Worm (Caenorhabditis elegans) whole organism, L1 larva: ENCODE data around the gene Y38H6C.9.

Experiments
- C04F5.9 ChIP-seq: sonication (generic microtip); optimal IDR thresholded peaks from 2 replicates; lab custom pipeline; 2016; ENCODE audit warnings: missing genetic modification characterization, missing compliant biosample characterization
- C16A3.4 ChIP-seq: fragments of 150-350 bp; optimal IDR thresholded peaks from 2 replicates; lab custom pipeline; 2014; ENCODE audit warnings: missing biosample characterization, missing genetic modification characterization
- C34B4.2 ChIP-seq: sonication (generic microtip); optimal IDR thresholded peaks from 2 replicates; lab custom pipeline; 2017; ENCODE audit warnings: mild to moderate bottlenecking, missing genetic modification characterization, missing compliant biosample characterization
- F16B12.6 ChIP-seq: fragments of 150-350 bp; optimal IDR thresholded peaks from 2 replicates; lab custom pipeline; 2014; ENCODE audit warnings: missing biosample characterization, missing genetic modification characterization
- alr-1 ChIP-seq: fragments of 200-800 bp; sonication (Bioruptor generic); optimal IDR thresholded peaks from 2 replicates; lab custom pipeline; 2018; ENCODE audit warnings: borderline replicate concordance, mild to moderate bottlenecking, missing genetic modification characterization, missing compliant biosample characterization
- ama-1 ChIP-seq: fragments of 150-350 bp; optimal IDR thresholded peaks from 2 replicates; lab custom pipeline; 2014
- ceh-8 ChIP-seq: fragments of 200-800 bp; sonication (Bioruptor generic); optimal IDR thresholded peaks from 2 replicates; lab custom pipeline; 2018; ENCODE audit warnings: mild to moderate bottlenecking, missing genetic modification characterization, moderate library complexity, missing compliant biosample characterization
- ceh-82 ChIP-seq, 3 experiments: fragments of 150-350 bp in 1 of 3; sonication (generic microtip) in 2 of 3; optimal IDR thresholded peaks; 2 replicates each; lab custom pipeline; 2014 to 2017; ENCODE audit warnings: missing biosample characterization in 3 of 3, missing genetic modification characterization in 3 of 3
- ceh-88 ChIP-seq: fragments of 200-800 bp; sonication (Bioruptor generic); IDR thresholded peaks from 2 replicates; pipeline ENCODE4 v1.3.6; 2022; ENCODE audit warnings: missing genetic modification characterization, missing compliant biosample characterization
- ceh-90 ChIP-seq: sonication (generic microtip); optimal IDR thresholded peaks from 2 replicates; lab custom pipeline; 2016; ENCODE audit warnings: missing genetic modification characterization, missing compliant biosample characterization
- ces-1 ChIP-seq: fragments of 150-350 bp; optimal IDR thresholded peaks from 2 replicates; lab custom pipeline; 2014; ENCODE audit warnings: missing biosample characterization, missing genetic modification reagents, missing genetic modification characterization
- dpl-1 ChIP-seq, 3 experiments: fragments of 150-350 bp in 2 of 3; sonication (generic microtip) in 1 of 3; optimal IDR thresholded peaks; 2 replicates each; lab custom pipeline; 2014 to 2017; ENCODE audit warnings: missing biosample characterization in 3 of 3, missing genetic modification characterization in 3 of 3, missing genetic modification reagents in 3 of 3
- efl-1 ChIP-seq, 4 experiments: fragments of 150-350 bp; optimal IDR thresholded peaks in 3 of 4; peaks in 1 of 4; 1 replicate in 1 of 4; 2 replicates in 3 of 4; lab custom pipeline; 2014; ENCODE audit warnings: missing biosample characterization in 2 of 4, missing genetic modification characterization in 2 of 4, missing genetic modification reagents in 2 of 4
- efl-3 ChIP-seq: fragments of 200-800 bp; sonication (Bioruptor generic); optimal IDR thresholded peaks from 2 replicates; lab custom pipeline; 2018; ENCODE audit warnings: mild to moderate bottlenecking, missing genetic modification characterization, missing compliant biosample characterization
- elt-3 ChIP-seq, 6 experiments: fragments of 150-350 bp in 1 of 6; sonication (generic microtip); optimal IDR thresholded peaks; 2 replicates each; lab custom pipeline; 2017 to 2018; ENCODE audit warnings: missing biosample characterization in 6 of 6, missing genetic modification characterization in 6 of 6, inconsistent platforms in 1 of 6
- fkh-10 ChIP-seq: sonication (generic microtip); optimal IDR thresholded peaks from 2 replicates; lab custom pipeline; 2017; ENCODE audit warnings: missing biosample characterization, missing genetic modification reagents, missing genetic modification characterization
- fkh-4 ChIP-seq: sonication (generic microtip); optimal IDR thresholded peaks from 2 replicates; lab custom pipeline; 2016; ENCODE audit warnings: missing compliant biosample characterization, missing genetic modification characterization, borderline replicate concordance
- fkh-8 ChIP-seq: sonication (generic microtip); optimal IDR thresholded peaks from 2 replicates; lab custom pipeline; 2016; ENCODE audit warnings: mild to moderate bottlenecking, missing genetic modification characterization, missing compliant biosample characterization
- fos-1 ChIP-seq: fragments of 150-350 bp; optimal IDR thresholded peaks from 2 replicates; lab custom pipeline; 2014; ENCODE audit warnings: missing biosample characterization, missing genetic modification characterization
- grh-1 ChIP-seq: fragments of 200-800 bp; sonication (Bioruptor generic); IDR thresholded peaks from 2 replicates; pipeline ENCODE4 v1.3.6; 2022; ENCODE audit warnings: missing genetic modification reagents, missing genetic modification characterization, missing compliant biosample characterization
- hlh-17 ChIP-seq: fragments of 200-800 bp; sonication (Bioruptor generic); optimal IDR thresholded peaks from 2 replicates; lab custom pipeline; 2018; ENCODE audit warnings: missing genetic modification characterization, mild to moderate bottlenecking, missing compliant biosample characterization, moderate library complexity, borderline replicate concordance
- hpl-2 ChIP-seq: fragments of 150-350 bp; optimal IDR thresholded peaks from 2 replicates; lab custom pipeline; 2014; ENCODE audit warnings: missing biosample characterization, missing genetic modification reagents, missing genetic modification characterization
- isw-1 ChIP-seq: fragments of 200-800 bp; sonication (Bioruptor generic); IDR thresholded peaks from 2 replicates; pipeline ENCODE4 v1.3.6; 2022; ENCODE audit warnings: missing genetic modification characterization, missing compliant biosample characterization
- lin-14 ChIP-seq: fragments of 200-800 bp; sonication (Bioruptor generic); optimal IDR thresholded peaks from 2 replicates; lab custom pipeline; 2018; ENCODE audit warnings: mild to moderate bottlenecking, missing genetic modification characterization, moderate library complexity, missing compliant biosample characterization
- lin-35 ChIP-seq, 2 experiments: fragments of 150-350 bp; optimal IDR thresholded peaks; 2 replicates each; lab custom pipeline; 2014; ENCODE audit warnings: missing biosample characterization in 2 of 2, missing genetic modification characterization in 2 of 2, missing genetic modification reagents in 2 of 2
- lsy-2 ChIP-seq, 2 experiments: fragments of 150-350 bp; optimal IDR thresholded peaks; 2 replicates each; lab custom pipeline; 2014; ENCODE audit warnings: missing biosample characterization in 2 of 2, missing genetic modification characterization in 2 of 2
- mdl-1 ChIP-seq, 2 experiments: fragments of 150-350 bp; optimal IDR thresholded peaks; 2 replicates each; lab custom pipeline; 2014 to 2017; ENCODE audit warnings: missing biosample characterization in 2 of 2, missing genetic modification characterization in 2 of 2, inconsistent platforms in 1 of 2
- mef-2 ChIP-seq: fragments of 150-350 bp; optimal IDR thresholded peaks from 2 replicates; lab custom pipeline; 2014; ENCODE audit warnings: missing biosample characterization, missing genetic modification characterization
- nhr-11 ChIP-seq: fragments of 150-350 bp; optimal IDR thresholded peaks from 2 replicates; lab custom pipeline; 2014; ENCODE audit warnings: missing biosample characterization, missing genetic modification characterization
- nhr-12 ChIP-seq: sonication (generic microtip); optimal IDR thresholded peaks from 2 replicates; lab custom pipeline; 2017; ENCODE audit warnings: missing biosample characterization, missing genetic modification characterization
- nhr-20 ChIP-seq: sonication (generic microtip); optimal IDR thresholded peaks from 2 replicates; lab custom pipeline; 2016; ENCODE audit warnings: mild to moderate bottlenecking, missing genetic modification characterization, missing compliant biosample characterization
- nhr-76 ChIP-seq: sonication (generic microtip); optimal IDR thresholded peaks from 2 replicates; lab custom pipeline; 2017; ENCODE audit warnings: missing biosample characterization, missing genetic modification characterization
- nhr-77 ChIP-seq: fragments of 150-350 bp; optimal IDR thresholded peaks from 2 replicates; lab custom pipeline; 2014; ENCODE audit warnings: missing biosample characterization, missing genetic modification characterization
- pag-3 ChIP-seq: sonication (generic microtip); optimal IDR thresholded peaks from 2 replicates; lab custom pipeline; 2017; ENCODE audit warnings: missing genetic modification characterization, mild to moderate bottlenecking, missing compliant biosample characterization, antibody characterized with exemption, borderline replicate concordance; ENCODE audit not compliant: insufficient read depth
- rnt-1 ChIP-seq: sonication (generic microtip); optimal IDR thresholded peaks from 2 replicates; lab custom pipeline; 2016; ENCODE audit warnings: mild to moderate bottlenecking, missing genetic modification characterization, moderate library complexity, missing compliant biosample characterization
- skn-1 ChIP-seq: fragments of 150-350 bp; optimal IDR thresholded peaks from 2 replicates; lab custom pipeline; 2014; ENCODE audit warnings: missing biosample characterization, missing genetic modification characterization
- snu-23 ChIP-seq: sonication (generic microtip); optimal IDR thresholded peaks from 2 replicates; lab custom pipeline; 2016; ENCODE audit warnings: missing genetic modification characterization, missing compliant biosample characterization
- sptf-1 ChIP-seq: fragments of 150-350 bp; optimal IDR thresholded peaks from 2 replicates; lab custom pipeline; 2014; ENCODE audit warnings: missing biosample characterization, missing genetic modification characterization
- sup-37 ChIP-seq: fragments of 200-800 bp; sonication (Bioruptor generic); optimal IDR thresholded peaks from 2 replicates; lab custom pipeline; 2018; ENCODE audit warnings: mild to moderate bottlenecking, missing genetic modification characterization, missing compliant biosample characterization
- tbx-2 ChIP-seq: sonication (generic microtip); optimal IDR thresholded peaks from 2 replicates; lab custom pipeline; 2016; ENCODE audit warnings: missing genetic modification characterization, missing compliant biosample characterization
- unc-30 ChIP-seq: sonication (generic microtip); optimal IDR thresholded peaks from 2 replicates; lab custom pipeline; 2017; ENCODE audit warnings: missing biosample characterization, missing genetic modification characterization
- unc-86 ChIP-seq: sonication (generic microtip); optimal IDR thresholded peaks from 2 replicates; lab custom pipeline; 2016; ENCODE audit warnings: missing genetic modification characterization, missing compliant biosample characterization
- xbp-1 ChIP-seq: sonication (generic microtip); optimal IDR thresholded peaks from 2 replicates; lab custom pipeline; 2016; ENCODE audit warnings: missing genetic modification characterization, missing compliant biosample characterization
- zag-1 ChIP-seq: fragments of 150-350 bp; optimal IDR thresholded peaks from 2 replicates; lab custom pipeline; 2014; ENCODE audit warnings: missing biosample characterization, missing genetic modification characterization

Y38H6C.9 gene

ce11 chrV:20476981-20477380, 45.1 kb downstream of the Y38H6C.9 start:
- TF ChIP-seq hpl-2 (GFP tag; lab: Kevin White, UChicago) (no peak), nhr-20 (tag; lab: Kevin White, UChicago) (no peak), ceh-90 (tag; lab: Kevin White, UChicago) (no peak), alr-1 (tag; lab: Kevin White, UChicago) (no peak), lin-35 (GFP tag; optimal IDR thresholded peaks at IDR 0.05; lab: Kevin White, UChicago) (peak; percentile 12 to 17), lsy-2 (tag; optimal IDR thresholded peaks at IDR 0.05; lab: Kevin White, UChicago) (peak; percentile 42 to 51), C16A3.4 (tag; lab: Kevin White, UChicago) (no peak), xbp-1 (tag; lab: Kevin White, UChicago) (peak; percentile 23), ceh-8 (GFP tag; lab: Kevin White, UChicago) (no peak), ceh-82 (tag; optimal IDR thresholded peaks at IDR 0.05; lab: Kevin White, UChicago) (peak; percentile 3 to 7 (median 5)), ama-1 (lab: Kevin White, UChicago) (no peak), sptf-1 (no peak), rnt-1 (tag; lab: Kevin White, UChicago) (peak; percentile 21), sup-37 (GFP tag; lab: Kevin White, UChicago) (no peak), fos-1 (tag; lab: Kevin White, UChicago) (no peak), hlh-17 (GFP tag; lab: Kevin White, UChicago) (no peak), lin-14 (GFP tag; lab: Kevin White, UChicago) (no peak), C34B4.2 (tag; lab: Kevin White, UChicago) (no peak), isw-1 (GFP tag; lab: Robert Waterston, UW) (peak; percentile 17), zag-1 (tag; lab: Kevin White, UChicago) (no peak), unc-30 (tag; lab: Kevin White, UChicago) (no peak), nhr-11 (tag; lab: Kevin White, UChicago) (no peak), mef-2 (tag; lab: Kevin White, UChicago) (no peak), fkh-8 (no peak), elt-3 (tag; optimal IDR thresholded peaks at IDR 0.05; lab: Kevin White, UChicago) (peak in 1 of 6 experiments; percentile 41), mdl-1 (tag; optimal IDR thresholded peaks at IDR 0.05; lab: Kevin White, UChicago) (no peak), nhr-12 (no peak), ceh-88 (GFP tag; lab: Robert Waterston, UW) (no peak), nhr-76 (tag; lab: Kevin White, UChicago) (no peak), dpl-1 (GFP tag; optimal IDR thresholded peaks at IDR 0.05; lab: Kevin White, UChicago) (peak in 2 of 3 experiments; percentile 39 to 44), efl-1 (optimal IDR thresholded peaks at IDR 0.05; lab: Kevin White, UChicago) (peak; percentile 23 to 51), efl-1 (GFP tag; optimal IDR thresholded peaks at IDR 0.05 in 1 of 2; lab: Kevin White, UChicago) (peak; percentile 34 to 92), pag-3 (tag; lab: Kevin White, UChicago) (no peak), tbx-2 (tag; lab: Kevin White, UChicago) (no peak), skn-1 (no peak), fkh-4 (no peak), C04F5.9 (tag; lab: Kevin White, UChicago) (no peak), ces-1 (GFP tag; lab: Kevin White, UChicago) (no peak), snu-23 (GFP tag; lab: Kevin White, UChicago) (peak; percentile 38), F16B12.6 (peak; percentile 84), unc-86 (tag; lab: Kevin White, UChicago) (no peak), nhr-77 (tag; lab: Kevin White, UChicago) (no peak), efl-3 (GFP tag; lab: Kevin White, UChicago) (no peak)
- TF ChIP-seq, all 84 proteins: peak for 11

DNA sequence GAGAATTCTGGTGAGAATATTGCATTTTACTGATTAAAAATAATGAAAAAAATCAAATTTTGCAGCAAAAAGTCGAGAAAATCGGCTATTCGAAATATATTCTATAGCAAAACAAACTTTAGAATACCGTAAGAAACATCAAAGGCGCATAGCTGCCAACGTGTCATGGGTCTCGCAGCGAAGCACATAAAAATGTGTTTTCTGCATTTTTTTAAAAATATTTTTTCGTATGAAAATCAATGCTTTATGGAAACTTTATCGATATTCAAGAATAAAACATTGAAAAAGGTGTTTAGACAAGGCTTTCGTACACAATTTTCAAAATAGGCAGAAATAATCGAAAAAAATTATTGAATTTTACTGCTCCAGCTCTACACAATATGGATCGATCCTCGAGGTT, 45.6 kb downstream of the Y38H6C.9 start:
- no peak for TF ChIP-seq fkh-10 (GFP tag; lab: Kevin White, UChicago)
- TF ChIP-seq grh-1 (GFP tag; lab: Robert Waterston, UW), result no peak
- TF ChIP-seq mdl-1 (tag; optimal IDR thresholded peaks at IDR 0.05; lab: Kevin White, UChicago), result no peak
- no peak for TF ChIP-seq efl-1 (optimal IDR thresholded peaks at IDR 0.05; lab: Kevin White, UChicago)
- TF ChIP-seq efl-1 (GFP tag; optimal IDR thresholded peaks at IDR 0.05 in 1 of 2; lab: Kevin White, UChicago), result peak in 1 of 2 experiments; percentile 69
- TF ChIP-seq F16B12.6, result no peak
- no peak for TF ChIP-seq nhr-20 (tag; lab: Kevin White, UChicago)
- TF ChIP-seq, all 84 proteins: peak for 1
